Worm (Caenorhabditis elegans): ENCODE measurements around the gene srlf-13.

DNA sequence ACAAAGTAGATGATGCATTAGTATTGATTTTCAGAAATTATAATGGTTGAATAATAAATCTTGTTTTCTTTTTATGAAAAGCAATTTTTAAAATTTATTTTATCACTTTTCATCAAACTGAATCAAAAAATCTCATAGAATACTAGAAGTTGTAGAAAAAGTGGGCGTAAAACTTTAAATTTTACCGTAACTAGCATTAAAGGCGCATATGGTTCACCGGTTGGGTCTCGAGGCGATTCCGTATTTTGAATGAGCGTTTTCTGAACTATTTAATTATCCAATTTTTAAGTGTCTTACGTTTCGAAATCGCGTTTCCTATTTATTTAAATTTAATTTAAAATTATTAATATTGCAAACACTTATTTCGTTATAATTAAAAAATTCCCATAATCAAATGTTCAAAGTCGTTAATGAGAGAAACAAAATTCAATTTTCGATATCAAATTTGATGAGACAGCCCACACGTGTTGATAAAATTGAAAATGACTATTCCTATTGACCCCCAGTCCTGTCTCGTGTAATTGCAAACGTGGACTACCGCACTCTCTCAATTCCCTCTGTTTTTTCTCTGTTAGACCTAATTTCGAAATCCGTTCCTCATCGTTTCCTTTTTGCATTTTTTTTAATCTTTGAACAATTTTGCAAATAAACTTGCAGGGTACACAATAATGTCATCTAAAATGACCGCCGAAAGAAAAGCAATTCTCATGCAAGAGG is 38.0 kb downstream of the srlf-13 start, which contains the start of the genes T11G6.2 and hars-1:
- TF ChIP-seq blmp-1 (tag; optimal IDR thresholded peaks at IDR 0.05; ENCODE audit: insufficient read depth): no peak
- TF ChIP-seq nhr-237 (tag; optimal IDR thresholded peaks at IDR 0.05): no peak
- no peak for TF ChIP-seq mdl-1 (tag; optimal IDR thresholded peaks at IDR 0.05)
- TF ChIP-seq ama-1 (optimal IDR thresholded peaks at IDR 0.05): no peak
- no peak for TF ChIP-seq ztf-4 (tag; optimal IDR thresholded peaks at IDR 0.05)
- TF ChIP-seq nhr-10 (tag; optimal IDR thresholded peaks at IDR 0.05): no peak
- TF ChIP-seq fos-1 (tag; optimal IDR thresholded peaks at IDR 0.05): peak; percentile 88
